Fruit fly (Drosophila melanogaster) whole organism, embryonic: Measurements from ENCODE around the gene Xport-B.
A peak's percentile ranks its signal among the peaks of the same experiment; 100 is the strongest.

Experiments
- Bgb ChIP-seq: fragments of 200-800 bp; sonication (Bioruptor generic); IDR thresholded peaks from 2 replicates; pipeline ENCODE4 v1.3.6; 2022; ENCODE audit warnings: missing biosample characterization, missing genetic modification characterization; ENCODE audit not compliant: partially characterized antibody
- C15 ChIP-seq: fragments of 200-800 bp; sonication (Bioruptor generic); IDR thresholded peaks from 3 replicates; pipeline ENCODE4 v1.3.6; 2022; ENCODE audit warnings: missing biosample characterization, missing genetic modification characterization
- CG10462 ChIP-seq: fragments of 200-800 bp; sonication (Bioruptor generic); optimal IDR thresholded peaks from 2 replicates; lab custom pipeline; 2016; ENCODE audit warnings: missing biosample characterization, missing genetic modification characterization
- CG10979 ChIP-seq: fragments of 200-800 bp; sonication (Bioruptor generic); optimal IDR thresholded peaks from 2 replicates; lab custom pipeline; 2018; ENCODE audit warnings: missing biosample characterization, mild to moderate bottlenecking, missing genetic modification characterization, moderate library complexity
- CG11085 ChIP-seq: fragments of 200-800 bp; sonication (Bioruptor generic); IDR thresholded peaks from 2 replicates; pipeline ENCODE4 v1.3.6; 2022; ENCODE audit warnings: missing biosample characterization, missing genetic modification characterization
- CG11560 ChIP-seq: fragments of 200-800 bp; sonication (Bioruptor generic); IDR thresholded peaks from 3 replicates; pipeline ENCODE4 v1.3.6; 2022; ENCODE audit warnings: missing biosample characterization, missing genetic modification characterization
- CG12104 ChIP-seq: fragments of 200-800 bp; sonication (Bioruptor generic); optimal IDR thresholded peaks from 3 replicates; lab custom pipeline; 2016; ENCODE audit warnings: missing biosample characterization, missing genetic modification characterization
- CG12155 ChIP-seq: fragments of 200-800 bp; sonication (Bioruptor generic); optimal IDR thresholded peaks from 3 replicates; lab custom pipeline; 2016; ENCODE audit warnings: missing biosample characterization, missing genetic modification characterization
- CG13424 ChIP-seq: fragments of 200-800 bp; sonication (Bioruptor generic); optimal IDR thresholded peaks from 2 replicates; lab custom pipeline; 2019; ENCODE audit warnings: missing biosample characterization, mild to moderate bottlenecking, missing genetic modification characterization, moderate library complexity
- CG15601 ChIP-seq: fragments of 200-800 bp; sonication (Bioruptor generic); optimal IDR thresholded peaks from 3 replicates; lab custom pipeline; 2019; ENCODE audit warnings: missing biosample characterization, mild to moderate bottlenecking, missing genetic modification characterization, moderate library complexity
- CG17912 ChIP-seq: fragments of 200-800 bp; sonication (Bioruptor generic); optimal IDR thresholded peaks from 2 replicates; lab custom pipeline; 2018; ENCODE audit warnings: missing biosample characterization, mild to moderate bottlenecking, missing genetic modification characterization
- CG2120 ChIP-seq: fragments of 200-800 bp; sonication (Bioruptor generic); optimal IDR thresholded peaks from 3 replicates; lab custom pipeline; 2016; ENCODE audit warnings: missing biosample characterization, missing genetic modification characterization
- CG2889 ChIP-seq: fragments of 200-800 bp; sonication (Bioruptor generic); IDR thresholded peaks from 3 replicates; pipeline ENCODE4 v1.3.6; 2022; ENCODE audit warnings: missing biosample characterization, missing genetic modification characterization
- CG3065 ChIP-seq: fragments of 200-800 bp; sonication (Bioruptor generic); optimal IDR thresholded peaks from 2 replicates; lab custom pipeline; 2016; ENCODE audit warnings: missing biosample characterization, missing genetic modification characterization
- CG31388 ChIP-seq: fragments of 200-800 bp; sonication (Bioruptor generic); optimal IDR thresholded peaks from 2 replicates; lab custom pipeline; 2016; ENCODE audit warnings: missing biosample characterization, missing genetic modification characterization
- CG33557 ChIP-seq: fragments of 200-800 bp; sonication (Bioruptor generic); optimal IDR thresholded peaks from 2 replicates; lab custom pipeline; 2019; ENCODE audit warnings: missing biosample characterization, mild to moderate bottlenecking, missing genetic modification characterization, moderate library complexity
- CG4360 ChIP-seq: fragments of 200-800 bp; sonication (Bioruptor generic); IDR thresholded peaks from 2 replicates; pipeline ENCODE4 v1.3.6; 2022; ENCODE audit warnings: missing biosample characterization, missing genetic modification characterization
- CG4707 ChIP-seq: fragments of 200-800 bp; sonication (Bioruptor generic); optimal IDR thresholded peaks from 2 replicates; lab custom pipeline; 2018; ENCODE audit warnings: missing biosample characterization, mild to moderate bottlenecking, missing genetic modification characterization, moderate library complexity
- CG6765 ChIP-seq: fragments of 200-800 bp; sonication (Bioruptor generic); optimal IDR thresholded peaks from 3 replicates; lab custom pipeline; 2017; ENCODE audit warnings: missing biosample characterization, mild to moderate bottlenecking, missing genetic modification characterization
- CG6854 ChIP-seq: fragments of 200-800 bp; sonication (Bioruptor generic); optimal IDR thresholded peaks from 3 replicates; lab custom pipeline; 2017; ENCODE audit warnings: missing biosample characterization, mild to moderate bottlenecking, missing genetic modification characterization
- CG7745 ChIP-seq: fragments of 200-800 bp; sonication (Bioruptor generic); optimal IDR thresholded peaks from 2 replicates; lab custom pipeline; 2018; ENCODE audit warnings: missing biosample characterization, mild to moderate bottlenecking, missing genetic modification characterization, moderate library complexity
- CHES-1-like ChIP-seq: fragments of 200-800 bp; sonication (Bioruptor generic); optimal IDR thresholded peaks from 2 replicates; lab custom pipeline; 2016; ENCODE audit warnings: missing biosample characterization, missing genetic modification characterization
- Dek ChIP-seq: fragments of 200-800 bp; sonication (Bioruptor generic); optimal IDR thresholded peaks from 3 replicates; lab custom pipeline; 2019; ENCODE audit warnings: missing biosample characterization, mild to moderate bottlenecking, missing genetic modification characterization, moderate library complexity
- Dip2 ChIP-seq: fragments of 200-800 bp; sonication (Bioruptor generic); IDR thresholded peaks from 2 replicates; pipeline ENCODE4 v1.3.6; 2022; ENCODE audit warnings: missing biosample characterization, missing genetic modification characterization
- ERR ChIP-seq: fragments of 200-800 bp; sonication (Bioruptor generic); optimal IDR thresholded peaks from 2 replicates; lab custom pipeline; 2016; ENCODE audit warnings: missing biosample characterization, missing genetic modification characterization
- HHEX ChIP-seq: fragments of 200-800 bp; sonication (Bioruptor generic); optimal IDR thresholded peaks from 3 replicates; lab custom pipeline; 2017; ENCODE audit warnings: missing biosample characterization, mild to moderate bottlenecking, missing genetic modification characterization, missing genetic modification reagents
- Hand ChIP-seq: fragments of 200-800 bp; sonication (Bioruptor generic); optimal IDR thresholded peaks from 2 replicates; lab custom pipeline; 2017; ENCODE audit warnings: mild to moderate bottlenecking, missing biosample characterization, missing genetic modification reagents, missing genetic modification characterization
- HmgD ChIP-seq: fragments of 200-800 bp; sonication (Bioruptor generic); optimal IDR thresholded peaks from 3 replicates; lab custom pipeline; 2016; ENCODE audit warnings: missing biosample characterization, missing genetic modification characterization
- Lim3 ChIP-seq: fragments of 200-800 bp; sonication (Bioruptor generic); IDR thresholded peaks from 2 replicates; pipeline ENCODE4 v1.3.6; 2022; ENCODE audit warnings: missing biosample characterization, missing genetic modification characterization
- MBD-R2 ChIP-seq: fragments of 200-800 bp; sonication (Bioruptor generic); IDR thresholded peaks from 2 replicates; pipeline ENCODE4 v1.3.6; 2022; ENCODE audit warnings: missing biosample characterization, missing genetic modification characterization
- NC2β ChIP-seq: fragments of 200-800 bp; sonication (Bioruptor generic); optimal IDR thresholded peaks from 2 replicates; lab custom pipeline; 2016; ENCODE audit warnings: missing biosample characterization, missing genetic modification characterization
- Poxn ChIP-seq: fragments of 200-800 bp; sonication (Bioruptor generic); IDR thresholded peaks from 2 replicates; pipeline ENCODE4 v1.3.6; 2022; ENCODE audit warnings: missing biosample characterization, missing genetic modification characterization
- Spps ChIP-seq: fragments of 200-800 bp; sonication (Bioruptor generic); optimal IDR thresholded peaks from 2 replicates; lab custom pipeline; 2018; ENCODE audit warnings: missing biosample characterization, mild to moderate bottlenecking, missing genetic modification characterization
- Sry-β ChIP-seq: fragments of 200-800 bp; sonication (Bioruptor generic); optimal IDR thresholded peaks from 2 replicates; lab custom pipeline; 2018; ENCODE audit warnings: missing biosample characterization, mild to moderate bottlenecking, missing genetic modification characterization, moderate library complexity
- TFAM ChIP-seq: fragments of 200-800 bp; sonication (Bioruptor generic); optimal IDR thresholded peaks from 2 replicates; lab custom pipeline; 2017; ENCODE audit warnings: missing biosample characterization, missing genetic modification characterization, inconsistent platforms
- bcd ChIP-seq: fragments of 200-800 bp; sonication (Bioruptor generic); optimal IDR thresholded peaks from 2 replicates; lab custom pipeline; 2017; ENCODE audit warnings: missing biosample characterization, mild to moderate bottlenecking, missing genetic modification characterization
- da ChIP-seq: fragments of 200-800 bp; sonication (Bioruptor generic); optimal IDR thresholded peaks from 2 replicates; lab custom pipeline; 2016; ENCODE audit warnings: missing biosample characterization, missing genetic modification characterization
- lilli ChIP-seq: fragments of 200-800 bp; sonication (Bioruptor generic); optimal IDR thresholded peaks from 3 replicates; lab custom pipeline; 2016; ENCODE audit warnings: missing biosample characterization, missing genetic modification characterization
- lola ChIP-seq, 3 experiments: fragments of >200 bp in 2 of 3; fragments of 200-800 bp in 1 of 3; sonication (Bioruptor generic) in 1 of 3; optimal IDR thresholded peaks; 2 replicates each; lab custom pipeline; 2017 to 2019; ENCODE audit warnings: missing biosample characterization in 3 of 3, missing genetic modification characterization in 3 of 3, mild to moderate bottlenecking in 1 of 3, moderate library complexity in 1 of 3
- lov ChIP-seq, 2 experiments: fragments of 200-800 bp in 1 of 2; fragments of >200 bp in 1 of 2; sonication (Bioruptor generic) in 1 of 2; IDR thresholded peaks in 1 of 2; optimal IDR thresholded peaks in 1 of 2; 2 replicates in 1 of 2; 3 replicates in 1 of 2; pipeline versions ENCODE4 v1.3.6 to Lab custom; 2017 to 2022; ENCODE audit warnings: missing biosample characterization in 1 of 2, missing genetic modification characterization in 1 of 2
- nerfin-1 ChIP-seq: fragments of 200-800 bp; sonication (Bioruptor generic); optimal IDR thresholded peaks from 3 replicates; lab custom pipeline; 2019; ENCODE audit warnings: missing biosample characterization, mild to moderate bottlenecking, missing genetic modification characterization, moderate library complexity
- onecut ChIP-seq: fragments of 200-800 bp; sonication (Bioruptor generic); IDR thresholded peaks from 2 replicates; pipeline ENCODE4 v1.3.6; 2022; ENCODE audit warnings: missing biosample characterization, missing genetic modification characterization
- pum ChIP-seq: fragments of 200-800 bp; sonication (Bioruptor generic); optimal IDR thresholded peaks from 2 replicates; lab custom pipeline; 2016; ENCODE audit warnings: missing biosample characterization, missing genetic modification characterization
- run ChIP-seq: fragments of 200-800 bp; sonication (Bioruptor generic); optimal IDR thresholded peaks from 3 replicates; lab custom pipeline; 2018; ENCODE audit warnings: missing biosample characterization, mild to moderate bottlenecking, missing genetic modification characterization
- scrt ChIP-seq: fragments of 200-800 bp; sonication (Bioruptor generic); optimal IDR thresholded peaks from 2 replicates; lab custom pipeline; 2018; ENCODE audit warnings: missing biosample characterization, mild to moderate bottlenecking, missing genetic modification characterization, moderate library complexity
- sisA ChIP-seq: fragments of 200-800 bp; sonication (Bioruptor generic); IDR thresholded peaks from 2 replicates; pipeline ENCODE4 v1.3.6; 2022; ENCODE audit warnings: missing biosample characterization, missing genetic modification characterization
- tx ChIP-seq: fragments of 200-800 bp; sonication (Bioruptor generic); optimal IDR thresholded peaks from 2 replicates; lab custom pipeline; 2016; ENCODE audit warnings: missing biosample characterization, missing genetic modification characterization
- vvl ChIP-seq: fragments of 200-800 bp; sonication (Bioruptor generic); IDR thresholded peaks from 2 replicates; pipeline ENCODE4 v1.3.6; 2022; ENCODE audit warnings: missing biosample characterization, missing genetic modification characterization
- yki ChIP-seq: fragments of >200 bp; optimal IDR thresholded peaks from 3 replicates; lab custom pipeline; 2018
- zf30C ChIP-seq: fragments of 200-800 bp; sonication (Bioruptor generic); optimal IDR thresholded peaks from 3 replicates; lab custom pipeline; 2018; ENCODE audit warnings: missing biosample characterization, mild to moderate bottlenecking, missing genetic modification characterization

The Xport-B gene

DNA sequence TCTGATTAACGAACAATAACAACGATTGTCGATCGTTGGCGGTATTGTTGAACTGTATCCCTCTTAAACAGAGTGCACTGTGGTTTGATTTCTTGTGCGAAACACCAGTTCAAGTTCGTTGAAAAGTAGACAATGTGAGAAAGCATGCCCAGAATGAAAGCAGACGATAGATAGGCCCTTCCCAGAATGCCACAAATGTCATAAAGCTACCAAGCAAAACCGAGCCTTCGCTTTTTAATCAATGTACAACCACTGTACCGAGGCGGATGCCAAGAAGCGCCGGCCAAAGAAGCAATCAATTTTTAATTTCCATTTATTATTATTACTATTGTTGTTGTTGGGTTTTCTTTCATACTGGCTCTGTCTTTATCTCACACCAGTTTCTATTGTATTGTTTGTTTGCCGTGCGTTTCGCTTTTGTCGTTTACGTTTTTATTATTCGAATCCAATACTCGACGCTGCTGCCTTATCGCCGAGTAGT, 6.3 kb downstream of the Xport-B start (continued):
- TF ChIP-seq lola (GFP tag; optimal IDR thresholded peaks at IDR 0.05; lab: Kevin White, UChicago) (peak in 1 of 3 experiments; percentile 11), lilli (GFP tag; lab: Kevin White, UChicago) (peak; percentile 91), scrt (GFP tag; lab: Kevin White, UChicago) (peak; percentile 54), CG11560 (peak; percentile 60; the same call in 2 of the 3 replicates), CHES-1-like (GFP tag; lab: Kevin White, UChicago) (peak; percentile 67), sisA (GFP tag; lab: Robert Waterston, UW) (peak; percentile 82), zf30C (GFP tag; lab: Kevin White, UChicago) (no peak), tx (peak; percentile 82), da (GFP tag; lab: Kevin White, UChicago) (peak; percentile 58), CG4360 (GFP tag; lab: Robert Waterston, UW) (peak; percentile 66), pum (GFP tag; lab: Kevin White, UChicago) (peak; percentile 64), Bgb (GFP tag; lab: Robert Waterston, UW) (peak; percentile 50), CG10462 (GFP tag; lab: Kevin White, UChicago) (peak; percentile 68), run (tag; lab: Kevin White, UChicago) (peak; percentile 56), CG6765 (GFP tag; lab: Kevin White, UChicago) (no peak), Dek (tag; lab: Kevin White, UChicago) (peak; percentile 74), CG10979 (tag; lab: Kevin White, UChicago) (peak; percentile 78), bcd (GFP tag; lab: Kevin White, UChicago) (peak; percentile 72), CG12155 (GFP tag; lab: Kevin White, UChicago) (peak; percentile 82), CG3065 (GFP tag; lab: Kevin White, UChicago) (peak; percentile 55), CG11085 (peak; percentile 66), HmgD (GFP tag; lab: Kevin White, UChicago) (peak; percentile 37), Spps (tag; lab: Kevin White, UChicago) (peak; percentile 36), CG2120 (peak; percentile 91), HHEX (GFP tag; lab: Kevin White, UChicago) (peak; percentile 78), Lim3 (GFP tag; lab: Robert Waterston, UW) (peak; percentile 66), CG15601 (tag; lab: Kevin White, UChicago) (peak; percentile 45), CG6854 (GFP tag; lab: Kevin White, UChicago) (peak; percentile 35), onecut (GFP tag; lab: Robert Waterston, UW) (peak; percentile 78), CG4707 (GFP tag; lab: Kevin White, UChicago) (peak; percentile 74), CG7745 (no peak), yki (lab: Kevin White, UChicago) (no peak), NC2β (GFP tag; lab: Kevin White, UChicago) (peak; percentile 61), CG33557 (GFP tag; lab: Kevin White, UChicago) (no peak), ERR (GFP tag; lab: Kevin White, UChicago) (peak; percentile 14), CG12104 (peak; percentile 67), CG31388 (GFP tag; lab: Kevin White, UChicago) (peak; percentile 52), CG13424 (tag; lab: Kevin White, UChicago) (peak; percentile 63), CG17912 (no peak), MBD-R2 (peak; percentile 61; the same call in 1 of the 2 replicates), nerfin-1 (no peak), Dip2 (0 out of 2 replicates have a peak, but pooled peaks have one; percentile 36), Hand (GFP tag; lab: Kevin White, UChicago) (peak; percentile 56), TFAM (GFP tag; lab: Kevin White, UChicago) (no peak), lov (optimal IDR thresholded peaks at IDR 0.05; lab: Kevin White, UChicago) (no peak), lov (GFP tag; IDR thresholded peaks at IDR 0.05; lab: Robert Waterston, UW) (peak; percentile 78; the same call in 2 of the 3 replicates), C15 (no peak), vvl (peak; percentile 94), Sry-β (GFP tag; lab: Kevin White, UChicago) (no peak), Poxn (peak; percentile 71), CG2889 (peak; percentile 85)
